Fruit fly (Drosophila melanogaster) whole organism, embryonic: ENCODE results near the gene CG10809.

ENCODE experiments used
- CG12219 ChIP-seq: fragments of 200-800 bp; sonication (Bioruptor generic); optimal IDR thresholded peaks from 3 replicates; lab custom pipeline; 2018; ENCODE audit warnings: missing biosample characterization, mild to moderate bottlenecking, missing genetic modification characterization
- CG12769 ChIP-seq: fragments of 200-800 bp; sonication (Bioruptor generic); optimal IDR thresholded peaks from 2 replicates; lab custom pipeline; 2019; ENCODE audit warnings: missing biosample characterization, mild to moderate bottlenecking, missing genetic modification characterization, moderate library complexity
- CG13775 ChIP-seq: fragments of 200-800 bp; sonication (Bioruptor generic); optimal IDR thresholded peaks from 3 replicates; lab custom pipeline; 2017; ENCODE audit warnings: missing biosample characterization, mild to moderate bottlenecking, missing genetic modification characterization
- CG14860 ChIP-seq: fragments of 200-800 bp; sonication (Bioruptor generic); IDR thresholded peaks from 3 replicates; pipeline ENCODE4 v1.3.6; 2022; ENCODE audit warnings: missing biosample characterization, missing genetic modification characterization; ENCODE audit not compliant: partially characterized antibody
- CG16779 ChIP-seq: fragments of 200-800 bp; sonication (Bioruptor generic); IDR thresholded peaks from 2 replicates; pipeline ENCODE4 v1.3.6; 2022; ENCODE audit warnings: missing biosample characterization, missing genetic modification characterization
- CG18764 ChIP-seq: fragments of 200-800 bp; sonication (Bioruptor generic); optimal IDR thresholded peaks from 3 replicates; lab custom pipeline; 2016; ENCODE audit warnings: missing biosample characterization, missing genetic modification characterization
- CG31365 ChIP-seq: fragments of 200-800 bp; sonication (Bioruptor generic); optimal IDR thresholded peaks from 2 replicates; lab custom pipeline; 2018; ENCODE audit warnings: missing biosample characterization, mild to moderate bottlenecking, missing genetic modification characterization
- CG7786 ChIP-seq: fragments of 200-800 bp; sonication (Bioruptor generic); optimal IDR thresholded peaks from 2 replicates; lab custom pipeline; 2016; ENCODE audit warnings: missing biosample characterization, missing genetic modification characterization
- CG7928 ChIP-seq: fragments of 200-800 bp; sonication (Bioruptor generic); optimal IDR thresholded peaks from 2 replicates; lab custom pipeline; 2017; ENCODE audit warnings: missing biosample characterization, mild to moderate bottlenecking, missing genetic modification characterization
- CG8290 ChIP-seq, 3 experiments: fragments of 200-800 bp; sonication (Bioruptor generic); optimal IDR thresholded peaks; 2 replicates each; lab custom pipeline; 2016 to 2019; ENCODE audit warnings: missing biosample characterization in 3 of 3, missing genetic modification characterization in 3 of 3, mild to moderate bottlenecking in 2 of 3, moderate library complexity in 1 of 3
- CG8765 ChIP-seq: fragments of 200-800 bp; sonication (Bioruptor generic); IDR thresholded peaks from 2 replicates; pipeline ENCODE4 v1.3.6; 2022; ENCODE audit warnings: missing biosample characterization, missing genetic modification characterization
- CG9437 ChIP-seq: fragments of 200-800 bp; sonication (Bioruptor generic); optimal IDR thresholded peaks from 2 replicates; lab custom pipeline; 2018; ENCODE audit warnings: missing biosample characterization, mild to moderate bottlenecking, missing genetic modification characterization
- CG9876 ChIP-seq: fragments of 200-800 bp; sonication (Bioruptor generic); optimal IDR thresholded peaks from 2 replicates; lab custom pipeline; 2016; ENCODE audit warnings: missing biosample characterization, missing genetic modification characterization
- CHES-1-like ChIP-seq: fragments of 200-800 bp; sonication (Bioruptor generic); optimal IDR thresholded peaks from 2 replicates; lab custom pipeline; 2016; ENCODE audit warnings: missing biosample characterization, missing genetic modification characterization
- Dek ChIP-seq: fragments of 200-800 bp; sonication (Bioruptor generic); optimal IDR thresholded peaks from 3 replicates; lab custom pipeline; 2019; ENCODE audit warnings: missing biosample characterization, mild to moderate bottlenecking, missing genetic modification characterization, moderate library complexity
- Fer1 ChIP-seq: fragments of 200-800 bp; sonication (Bioruptor generic); optimal IDR thresholded peaks from 2 replicates; lab custom pipeline; 2017; ENCODE audit warnings: missing biosample characterization, mild to moderate bottlenecking, missing genetic modification characterization
- H2.0 ChIP-seq: fragments of 200-800 bp; sonication (Bioruptor generic); IDR thresholded peaks from 2 replicates; pipeline ENCODE4 v1.3.6; 2022; ENCODE audit warnings: missing biosample characterization, missing genetic modification characterization
- HLH54F ChIP-seq: fragments of 200-800 bp; sonication (Bioruptor generic); optimal IDR thresholded peaks from 3 replicates; lab custom pipeline; 2016; ENCODE audit warnings: missing biosample characterization, missing genetic modification characterization
- Hand ChIP-seq: fragments of 200-800 bp; sonication (Bioruptor generic); optimal IDR thresholded peaks from 2 replicates; lab custom pipeline; 2017; ENCODE audit warnings: mild to moderate bottlenecking, missing biosample characterization, missing genetic modification reagents, missing genetic modification characterization
- Hmr ChIP-seq: fragments of 200-800 bp; sonication (Bioruptor generic); optimal IDR thresholded peaks from 3 replicates; lab custom pipeline; 2017; ENCODE audit warnings: mild to moderate bottlenecking, missing biosample characterization, missing genetic modification reagents, missing genetic modification characterization
- Nf-YC ChIP-seq: fragments of 200-800 bp; optimal IDR thresholded peaks from 3 replicates; lab custom pipeline; 2019; ENCODE audit warnings: missing biosample characterization, mild to moderate bottlenecking, missing genetic modification characterization, moderate library complexity
- Pdp1 ChIP-seq, 2 experiments: fragments of 200-800 bp; sonication (Bioruptor generic); optimal IDR thresholded peaks; 3 replicates each; lab custom pipeline; 2016; ENCODE audit warnings: missing biosample characterization in 2 of 2, missing genetic modification characterization in 2 of 2, mild to moderate bottlenecking in 1 of 2, moderate library complexity in 1 of 2
- Rfx ChIP-seq: fragments of 200-800 bp; sonication (Bioruptor generic); IDR thresholded peaks from 2 replicates; pipeline ENCODE4 v1.3.6; 2022; ENCODE audit warnings: missing biosample characterization, missing genetic modification characterization
- Side ChIP-seq: fragments of 200-800 bp; sonication (Bioruptor generic); optimal IDR thresholded peaks from 2 replicates; lab custom pipeline; 2016; ENCODE audit warnings: missing biosample characterization, missing genetic modification characterization
- Ssrp ChIP-seq: fragments of 200-800 bp; sonication (Bioruptor generic); optimal IDR thresholded peaks from 2 replicates; lab custom pipeline; 2018; ENCODE audit warnings: missing biosample characterization, mild to moderate bottlenecking, missing genetic modification characterization, moderate library complexity
- al ChIP-seq: fragments of 200-800 bp; sonication (Bioruptor generic); IDR thresholded peaks from 2 replicates; pipeline ENCODE4 v1.3.6; 2022; ENCODE audit warnings: missing biosample characterization, missing genetic modification characterization
- az2 ChIP-seq: fragments of 200-800 bp; sonication (Bioruptor generic); optimal IDR thresholded peaks from 3 replicates; lab custom pipeline; 2016; ENCODE audit warnings: missing biosample characterization, missing genetic modification characterization
- bcd ChIP-seq: fragments of 200-800 bp; sonication (Bioruptor generic); optimal IDR thresholded peaks from 2 replicates; lab custom pipeline; 2017; ENCODE audit warnings: missing biosample characterization, mild to moderate bottlenecking, missing genetic modification characterization
- crol ChIP-seq: fragments of 200-800 bp; sonication (Bioruptor generic); IDR thresholded peaks from 2 replicates; pipeline ENCODE4 v1.3.6; 2022; ENCODE audit warnings: missing biosample characterization, missing genetic modification characterization
- da ChIP-seq: fragments of 200-800 bp; sonication (Bioruptor generic); optimal IDR thresholded peaks from 2 replicates; lab custom pipeline; 2016; ENCODE audit warnings: missing biosample characterization, missing genetic modification characterization
- emc ChIP-seq: fragments of 200-800 bp; sonication (Bioruptor generic); optimal IDR thresholded peaks from 2 replicates; lab custom pipeline; 2016; ENCODE audit warnings: missing biosample characterization, missing genetic modification characterization
- ewg ChIP-seq: fragments of 200-800 bp; sonication (Bioruptor generic); optimal IDR thresholded peaks from 3 replicates; lab custom pipeline; 2017; ENCODE audit warnings: mild to moderate bottlenecking, missing biosample characterization, missing genetic modification reagents, missing genetic modification characterization
- ftz-f1 ChIP-seq: fragments of 200-800 bp; sonication (Bioruptor generic); optimal IDR thresholded peaks from 2 replicates; lab custom pipeline; 2016; ENCODE audit warnings: missing biosample characterization, missing genetic modification characterization
- gsb ChIP-seq: fragments of 200-800 bp; sonication (Bioruptor generic); IDR thresholded peaks from 2 replicates; pipeline ENCODE4 v1.3.6; 2022; ENCODE audit warnings: missing biosample characterization, missing genetic modification characterization
- hb ChIP-seq: fragments of 200-800 bp; sonication (Bioruptor generic); IDR thresholded peaks from 3 replicates; pipeline ENCODE4 v1.3.6; 2022; ENCODE audit warnings: missing biosample characterization, missing genetic modification characterization; ENCODE audit not compliant: partially characterized antibody
- hkb ChIP-seq, 2 experiments: fragments of 200-800 bp in 1 of 2; fragments of >200 bp in 1 of 2; sonication (Bioruptor generic) in 1 of 2; IDR thresholded peaks in 1 of 2; optimal IDR thresholded peaks in 1 of 2; 2 replicates each; pipeline versions ENCODE4 v1.3.6 to Lab custom; 2017 to 2022; ENCODE audit warnings: missing biosample characterization in 1 of 2, missing genetic modification characterization in 1 of 2
- jigr1 ChIP-seq: fragments of 200-800 bp; sonication (Bioruptor generic); IDR thresholded peaks from 3 replicates; pipeline ENCODE4 v1.3.6; 2022; ENCODE audit warnings: missing biosample characterization, missing genetic modification characterization
- lmd ChIP-seq: fragments of 200-800 bp; sonication (Bioruptor generic); IDR thresholded peaks from 2 replicates; pipeline ENCODE4 v1.3.6; 2022; ENCODE audit warnings: missing biosample characterization, missing genetic modification characterization
- lola ChIP-seq, 3 experiments: fragments of >200 bp in 2 of 3; fragments of 200-800 bp in 1 of 3; sonication (Bioruptor generic) in 1 of 3; optimal IDR thresholded peaks; 2 replicates each; lab custom pipeline; 2017 to 2019; ENCODE audit warnings: missing biosample characterization in 3 of 3, missing genetic modification characterization in 3 of 3, mild to moderate bottlenecking in 1 of 3, moderate library complexity in 1 of 3
- luna ChIP-seq: fragments of 200-800 bp; sonication (Bioruptor generic); optimal IDR thresholded peaks from 2 replicates; lab custom pipeline; 2016; ENCODE audit warnings: missing biosample characterization, missing genetic modification characterization
- odd ChIP-seq: fragments of 200-800 bp; sonication (Bioruptor generic); optimal IDR thresholded peaks from 2 replicates; lab custom pipeline; 2017; ENCODE audit warnings: missing biosample characterization, mild to moderate bottlenecking, missing genetic modification characterization
- p53 ChIP-seq: fragments of 200-800 bp; sonication (Bioruptor generic); optimal IDR thresholded peaks from 2 replicates; lab custom pipeline; 2016; ENCODE audit warnings: missing biosample characterization, missing genetic modification characterization
- pita ChIP-seq: fragments of 200-800 bp; sonication (Bioruptor generic); optimal IDR thresholded peaks from 2 replicates; lab custom pipeline; 2017; ENCODE audit warnings: missing biosample characterization, mild to moderate bottlenecking, missing genetic modification characterization
- psq ChIP-seq: fragments of 200-800 bp; sonication (Bioruptor generic); optimal IDR thresholded peaks from 2 replicates; lab custom pipeline; 2017; ENCODE audit warnings: missing biosample characterization, missing genetic modification characterization
- run ChIP-seq: fragments of 200-800 bp; sonication (Bioruptor generic); optimal IDR thresholded peaks from 3 replicates; lab custom pipeline; 2018; ENCODE audit warnings: missing biosample characterization, mild to moderate bottlenecking, missing genetic modification characterization
- slp2 ChIP-seq: fragments of 200-800 bp; sonication (Bioruptor generic); optimal IDR thresholded peaks from 2 replicates; lab custom pipeline; 2016; ENCODE audit warnings: missing biosample characterization, missing genetic modification characterization
- sqz ChIP-seq: fragments of 200-800 bp; sonication (Bioruptor generic); optimal IDR thresholded peaks from 3 replicates; lab custom pipeline; 2018; ENCODE audit warnings: missing biosample characterization, mild to moderate bottlenecking, missing genetic modification characterization
- sr ChIP-seq: fragments of 200-800 bp; sonication (Bioruptor generic); IDR thresholded peaks from 3 replicates; pipeline ENCODE4 v1.3.6; 2022; ENCODE audit warnings: missing biosample characterization, missing genetic modification characterization
- z ChIP-seq: fragments of 200-800 bp; sonication (Bioruptor generic); IDR thresholded peaks from 3 replicates; pipeline ENCODE4 v1.3.6; 2022; ENCODE audit warnings: missing biosample characterization, missing genetic modification characterization
- zen2 ChIP-seq: fragments of 200-800 bp; sonication (Bioruptor generic); IDR thresholded peaks from 3 replicates; pipeline ENCODE4 v1.3.6; 2022; ENCODE audit warnings: missing biosample characterization, missing genetic modification characterization; ENCODE audit not compliant: partially characterized antibody

CG10809 gene

dm6 chr3L:9888630-9889130, 29.0 kb upstream of the CG10809 start, which contains the start of the genes Taf2 and CalpB (continued):
- no peak for TF ChIP-seq zen2 (GFP tag; lab: Robert Waterston, UW)
- no peak for TF ChIP-seq da (GFP tag; lab: Kevin White, UChicago)
- no peak for TF ChIP-seq luna
- TF ChIP-seq az2 (GFP tag; lab: Kevin White, UChicago): peak; percentile 82
- no peak for TF ChIP-seq z (GFP tag; lab: Robert Waterston, UW)
- peak; percentile 86 for TF ChIP-seq lmd (GFP tag; lab: Robert Waterston, UW)
- TF ChIP-seq bcd (GFP tag; lab: Kevin White, UChicago): peak; percentile 91
- no peak for TF ChIP-seq CG12219 (GFP tag; lab: Kevin White, UChicago)
- peak; percentile 69 for TF ChIP-seq al
- no peak for TF ChIP-seq CG14860 (GFP tag; lab: Robert Waterston, UW)
- TF ChIP-seq CG7786 (GFP tag; lab: Kevin White, UChicago): peak; percentile 63
- no peak for TF ChIP-seq ftz-f1 (GFP tag; lab: Kevin White, UChicago)
- no peak for TF ChIP-seq p53 (GFP tag; lab: Kevin White, UChicago)
- no peak for TF ChIP-seq CG8290 (GFP tag; optimal IDR thresholded peaks at IDR 0.05; lab: Kevin White, UChicago)
- TF ChIP-seq CG8290 (tag; optimal IDR thresholded peaks at IDR 0.05; lab: Kevin White, UChicago): no peak
- TF ChIP-seq hb: no peak
- peak; percentile 85 for TF ChIP-seq CG13775 (GFP tag; lab: Kevin White, UChicago)
- TF ChIP-seq psq (GFP tag; lab: Kevin White, UChicago): peak; percentile 38
- no peak for TF ChIP-seq CG31365 (tag; lab: Kevin White, UChicago)
- peak; percentile 2 for TF ChIP-seq emc (GFP tag; lab: Kevin White, UChicago)
- peak; percentile 86 for TF ChIP-seq Ssrp (tag; lab: Kevin White, UChicago)
- peak in 1 of 3 experiments; percentile 89 for TF ChIP-seq lola (GFP tag; optimal IDR thresholded peaks at IDR 0.05; lab: Kevin White, UChicago)
- TF ChIP-seq slp2 (GFP tag; lab: Kevin White, UChicago): peak; percentile 42
- peak; percentile 90 for TF ChIP-seq Dek
- no peak for TF ChIP-seq Nf-YC
- 0 out of 2 replicates have a peak, but pooled peaks have one; percentile 21 for TF ChIP-seq CG16779 (GFP tag; lab: Robert Waterston, UW)
- TF ChIP-seq CG9437 (GFP tag; lab: Kevin White, UChicago): peak; percentile 84
- TF ChIP-seq CG18764 (GFP tag; lab: Kevin White, UChicago): peak; percentile 84
- TF ChIP-seq CG7928 (GFP tag; lab: Kevin White, UChicago): peak; percentile 97
- TF ChIP-seq crol (GFP tag; lab: Robert Waterston, UW): no peak
- no peak for TF ChIP-seq hkb (optimal IDR thresholded peaks at IDR 0.05; lab: Kevin White, UChicago)
- TF ChIP-seq hkb (GFP tag; IDR thresholded peaks at IDR 0.05; lab: Robert Waterston, UW): peak; percentile 71
- peak; percentile 85 for TF ChIP-seq Rfx (GFP tag; lab: Robert Waterston, UW)
- TF ChIP-seq HLH54F (GFP tag; lab: Kevin White, UChicago): peak; percentile 72
- no peak for TF ChIP-seq sr (GFP tag; lab: Robert Waterston, UW)
- TF ChIP-seq gsb (GFP tag; lab: Robert Waterston, UW): peak; percentile 62
- peak; percentile 55 for TF ChIP-seq CHES-1-like
- peak; percentile 61 for TF ChIP-seq ewg (GFP tag; lab: Kevin White, UChicago)
- no peak for TF ChIP-seq CG12769 (tag; lab: Kevin White, UChicago)
- TF ChIP-seq sqz (GFP tag; lab: Kevin White, UChicago): peak; percentile 87
- no peak for TF ChIP-seq Fer1 (GFP tag; lab: Kevin White, UChicago)
- TF ChIP-seq Hand (GFP tag; lab: Kevin White, UChicago): peak; percentile 31
- 0 out of 2 replicates have a peak, but pooled peaks have one; percentile 43 for TF ChIP-seq H2.0 (GFP tag; lab: Robert Waterston, UW)
- TF ChIP-seq odd: no peak
- TF ChIP-seq Pdp1 (GFP tag; optimal IDR thresholded peaks at IDR 0.05; lab: Kevin White, UChicago): no peak
- peak; percentile 16 for TF ChIP-seq CG9876 (GFP tag; lab: Kevin White, UChicago)
- TF ChIP-seq run (tag; lab: Kevin White, UChicago): peak; percentile 86
- TF ChIP-seq CG8765 (GFP tag; lab: Robert Waterston, UW): no peak
- no peak for TF ChIP-seq pita (GFP tag; lab: Kevin White, UChicago)
- TF ChIP-seq Hmr (GFP tag; lab: Kevin White, UChicago): peak; percentile 85
- no peak for TF ChIP-seq jigr1 (GFP tag; lab: Robert Waterston, UW)
- TF ChIP-seq Side (GFP tag; lab: Kevin White, UChicago): no peak
